Fruit fly (Drosophila melanogaster): ENCODE measurements around the gene crq.
A peak's percentile ranks its signal among the peaks of the same experiment; 100 is the strongest.

The crq gene

DNA sequence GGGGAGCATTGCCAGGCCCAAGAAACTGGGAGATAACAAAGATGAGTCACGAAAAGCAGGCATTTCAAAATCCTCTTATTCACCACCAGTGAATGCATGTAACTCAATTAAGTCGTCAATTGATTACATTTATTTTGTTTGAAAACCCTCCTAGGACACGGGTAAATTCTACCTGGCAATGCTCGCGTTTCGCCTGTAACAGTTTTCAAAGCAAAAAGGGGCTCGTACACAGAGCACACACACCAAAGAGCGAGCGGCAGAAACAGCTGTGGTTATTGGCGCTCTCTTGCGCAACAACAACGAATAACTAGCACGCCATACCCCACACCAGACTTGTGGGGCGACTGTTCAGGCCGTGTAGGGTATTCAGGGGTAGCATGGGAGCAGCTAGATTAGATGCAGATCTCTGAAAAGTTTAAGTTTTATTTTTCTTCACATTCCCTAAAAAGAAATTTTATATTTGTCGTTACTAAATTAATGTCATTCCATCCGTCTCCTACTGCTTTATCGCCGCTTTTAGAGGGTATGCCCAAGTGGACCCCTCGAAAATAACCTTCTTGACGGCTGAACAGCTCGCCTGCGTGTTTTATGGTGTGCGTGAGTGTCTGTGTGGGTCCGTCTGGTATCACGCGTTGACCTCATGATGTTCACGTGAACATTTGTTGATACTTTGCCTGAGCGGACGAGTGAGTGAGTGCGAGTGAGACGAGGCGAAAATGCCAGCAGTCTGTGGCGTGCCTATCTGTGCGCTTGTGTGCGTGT is 28.0 kb upstream of the crq start:
- peak; percentile 41 for TF ChIP-seq lola (GFP tag; optimal IDR thresholded peaks at IDR 0.05)
- peak; percentile 100 for TF ChIP-seq psq (GFP tag; optimal IDR thresholded peaks at IDR 0.05)
- peak; percentile 100 for TF ChIP-seq rgr (GFP tag; optimal IDR thresholded peaks at IDR 0.05)
- peak; percentile 98 for TF ChIP-seq GATAd (GFP tag; optimal IDR thresholded peaks at IDR 0.05)
- TF ChIP-seq usp (GFP tag; optimal IDR thresholded peaks at IDR 0.05) = peak; percentile 31
- TF ChIP-seq Vsx2 (GFP tag; optimal IDR thresholded peaks at IDR 0.05; ENCODE audit: partially characterized antibody) = no peak
- peak; percentile 100 for TF ChIP-seq h (GFP tag; optimal IDR thresholded peaks at IDR 0.05)
- peak; percentile 100 for TF ChIP-seq Jra (GFP tag; optimal IDR thresholded peaks at IDR 0.05)
- peak; percentile 49 for TF ChIP-seq Dif (GFP tag; optimal IDR thresholded peaks at IDR 0.05; ENCODE audit: partially characterized antibody)
- TF ChIP-seq br (GFP tag; optimal IDR thresholded peaks at IDR 0.05) = peak; percentile 100
- peak; percentile 100 for TF ChIP-seq Sp1 (GFP tag; optimal IDR thresholded peaks at IDR 0.05)
- TF ChIP-seq CG32264 (GFP tag; optimal IDR thresholded peaks at IDR 0.05) = peak; percentile 100
- TF ChIP-seq Rel (GFP tag; optimal IDR thresholded peaks at IDR 0.05) = peak; percentile 100
- peak; percentile 93 for TF ChIP-seq Rel (tag; optimal IDR thresholded peaks at IDR 0.05)
- TF ChIP-seq sv (GFP tag; optimal IDR thresholded peaks at IDR 0.05) = peak; percentile 100
- peak; percentile 100 for TF ChIP-seq tai (GFP tag; optimal IDR thresholded peaks at IDR 0.05)
- peak; percentile 100 for TF ChIP-seq foxo (GFP tag; optimal IDR thresholded peaks at IDR 0.05)
- peak; percentile 94 for TF ChIP-seq Hr83 (GFP tag; optimal IDR thresholded peaks at IDR 0.05; ENCODE audit: poor library complexity, severe bottlenecking)
- peak; percentile 99 for TF ChIP-seq dsf (GFP tag; optimal IDR thresholded peaks at IDR 0.05; ENCODE audit: borderline replicate concordance)
- peak; percentile 100 for TF ChIP-seq HLH106 (tag; optimal IDR thresholded peaks at IDR 0.05)
- peak; percentile 99 for TF ChIP-seq CrebA (GFP tag; optimal IDR thresholded peaks at IDR 0.05; ENCODE audit: borderline replicate concordance)
- TF ChIP-seq N (GFP tag; optimal IDR thresholded peaks at IDR 0.05) = no peak
- TF ChIP-seq pan (optimal IDR thresholded peaks at IDR 0.05) = peak; percentile 94
- TF ChIP-seq CG9705 (GFP tag; optimal IDR thresholded peaks at IDR 0.05) = peak; percentile 99
- peak; percentile 99 for TF ChIP-seq brk (GFP tag; optimal IDR thresholded peaks at IDR 0.05)
- TF ChIP-seq jim (GFP tag; optimal IDR thresholded peaks at IDR 0.05) = peak; percentile 89
- TF ChIP-seq sage (GFP tag; optimal IDR thresholded peaks at IDR 0.05) = peak; percentile 99
- TF ChIP-seq Hr78 (GFP tag; optimal IDR thresholded peaks at IDR 0.05) = no peak
- peak; percentile 100 for TF ChIP-seq OdsH (GFP tag; optimal IDR thresholded peaks at IDR 0.05)
- peak; percentile 100 for TF ChIP-seq dmrt93B (GFP tag; optimal IDR thresholded peaks at IDR 0.05)
- peak; percentile 99 for TF ChIP-seq Dfd (GFP tag; optimal IDR thresholded peaks at IDR 0.05)
- TF ChIP-seq woc (GFP tag; optimal IDR thresholded peaks at IDR 0.05) = peak; percentile 100
- TF ChIP-seq fru (GFP tag; optimal IDR thresholded peaks at IDR 0.05) = peak; percentile 100
- peak; percentile 100 for TF ChIP-seq Hnf4 (GFP tag; optimal IDR thresholded peaks at IDR 0.05)
- peak; percentile 100 for TF ChIP-seq ey (GFP tag; optimal IDR thresholded peaks at IDR 0.05)
- peak; percentile 98 for TF ChIP-seq Mio (GFP tag; optimal IDR thresholded peaks at IDR 0.05)
- TF ChIP-seq Myc (optimal IDR thresholded peaks at IDR 0.05) = no peak
- TF ChIP-seq dl (GFP tag; optimal IDR thresholded peaks at IDR 0.05; ENCODE audit: insufficient read depth in 1 of 2, partially characterized antibody in 2 of 2) = peak in 1 of 2 experiments; percentile 69
- TF ChIP-seq Abd-B (GFP tag; optimal IDR thresholded peaks at IDR 0.05) = no peak

DNA sequence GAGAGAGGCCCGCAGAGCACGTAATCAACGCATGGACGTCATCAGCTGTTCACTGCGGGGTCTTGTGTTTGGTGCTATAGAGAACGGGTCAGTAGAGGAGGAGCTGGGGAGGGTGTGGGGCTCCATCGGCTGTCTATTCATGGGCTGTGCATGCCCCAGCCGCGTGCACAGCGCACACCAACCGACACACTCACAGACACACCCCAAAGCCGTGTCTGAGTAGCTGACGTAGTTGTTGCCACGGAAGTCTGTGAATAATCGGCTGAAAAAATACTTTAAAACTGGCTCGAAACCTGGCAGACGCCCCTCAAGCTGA is 27.3 kb upstream of the crq start:
- TF ChIP-seq Dif (GFP tag; optimal IDR thresholded peaks at IDR 0.05; ENCODE audit: partially characterized antibody) (peak; percentile 43), rgr (GFP tag; optimal IDR thresholded peaks at IDR 0.05) (no peak), Dfd (GFP tag; optimal IDR thresholded peaks at IDR 0.05) (no peak), psq (GFP tag; optimal IDR thresholded peaks at IDR 0.05) (no peak), dl (GFP tag; optimal IDR thresholded peaks at IDR 0.05; ENCODE audit: insufficient read depth in 1 of 2, partially characterized antibody in 2 of 2) (peak in 1 of 2 experiments; percentile 35), N (GFP tag; optimal IDR thresholded peaks at IDR 0.05) (no peak), Mio (GFP tag; optimal IDR thresholded peaks at IDR 0.05) (no peak), jim (GFP tag; optimal IDR thresholded peaks at IDR 0.05) (no peak), foxo (GFP tag; optimal IDR thresholded peaks at IDR 0.05) (no peak)

Data from whole organism, wandering third instar larva.